Fruit fly (Drosophila melanogaster) whole organism, prepupa: ENCODE data around the gene CG43915.

Experiments used
- Blimp-1 ChIP-seq: fragments of 200-800 bp; sonication (Bioruptor generic); optimal IDR thresholded peaks from 3 replicates; lab custom pipeline; 2017; ENCODE audit warnings: missing biosample characterization, missing genetic modification characterization, mild to moderate bottlenecking, moderate library complexity, missing genetic modification reagents
- CG11294 ChIP-seq: fragments of 200-800 bp; sonication (Bioruptor generic); IDR thresholded peaks from 2 replicates; pipeline ENCODE4 v1.3.6; 2022; ENCODE audit warnings: missing biosample characterization, missing genetic modification characterization
- CG15336 ChIP-seq: fragments of 200-800 bp; sonication (Bioruptor generic); IDR thresholded peaks from 2 replicates; pipeline ENCODE4 v1.3.6; 2022; ENCODE audit warnings: missing biosample characterization, missing genetic modification characterization
- CG31627 ChIP-seq: fragments of 200-800 bp; sonication (Bioruptor generic); optimal IDR thresholded peaks from 3 replicates; lab custom pipeline; 2016; ENCODE audit warnings: missing biosample characterization, missing genetic modification characterization
- CG32006 ChIP-seq: fragments of 200-800 bp; sonication (Bioruptor generic); optimal IDR thresholded peaks from 3 replicates; lab custom pipeline; 2017; ENCODE audit warnings: missing biosample characterization, mild to moderate bottlenecking, missing genetic modification characterization
- CG34406 ChIP-seq: fragments of 200-800 bp; sonication (Bioruptor generic); optimal IDR thresholded peaks from 3 replicates; lab custom pipeline; 2016; ENCODE audit warnings: missing biosample characterization, missing genetic modification characterization
- CG3919 ChIP-seq: fragments of 200-800 bp; sonication (Bioruptor generic); optimal IDR thresholded peaks from 3 replicates; lab custom pipeline; 2016; ENCODE audit warnings: missing biosample characterization, missing genetic modification characterization
- CG6163 ChIP-seq: fragments of 200-800 bp; sonication (Bioruptor generic); IDR thresholded peaks from 3 replicates; pipeline ENCODE4 v1.3.6; 2022; ENCODE audit warnings: missing biosample characterization, missing genetic modification characterization
- CG6792 ChIP-seq: fragments of 200-800 bp; sonication (Bioruptor generic); optimal IDR thresholded peaks from 3 replicates; lab custom pipeline; 2016; ENCODE audit warnings: missing biosample characterization, missing genetic modification characterization
- CG6808 ChIP-seq: fragments of 200-800 bp; sonication (Bioruptor generic); optimal IDR thresholded peaks from 3 replicates; lab custom pipeline; 2017; ENCODE audit warnings: missing biosample characterization, missing genetic modification characterization, mild to moderate bottlenecking, moderate library complexity, missing genetic modification reagents
- CG6854 ChIP-seq: fragments of 200-800 bp; sonication (Bioruptor generic); optimal IDR thresholded peaks from 2 replicates; lab custom pipeline; 2017; ENCODE audit warnings: missing biosample characterization, mild to moderate bottlenecking, missing genetic modification characterization
- CG8119 ChIP-seq: fragments of 200-800 bp; sonication (Bioruptor generic); IDR thresholded peaks from 3 replicates; pipeline ENCODE4 v1.3.6; 2022; ENCODE audit warnings: missing biosample characterization, missing genetic modification characterization
- CG8319 ChIP-seq: fragments of 200-800 bp; sonication (Bioruptor generic); optimal IDR thresholded peaks from 3 replicates; lab custom pipeline; 2016; ENCODE audit warnings: missing biosample characterization, missing genetic modification characterization
- CG9139 ChIP-seq: fragments of 200-800 bp; sonication (Bioruptor generic); optimal IDR thresholded peaks from 3 replicates; lab custom pipeline; 2017; ENCODE audit warnings: missing biosample characterization, mild to moderate bottlenecking, missing genetic modification characterization
- Eip75B ChIP-seq: fragments of 200-800 bp; sonication (Bioruptor generic); optimal IDR thresholded peaks from 3 replicates; lab custom pipeline; 2016; ENCODE audit warnings: missing biosample characterization, missing genetic modification characterization
- Eip78C ChIP-seq: fragments of 200-800 bp; sonication (Bioruptor generic); peaks from one replicate; lab custom pipeline; 2016; ENCODE audit warnings: missing biosample characterization, missing genetic modification characterization
- Eip93F ChIP-seq: fragments of 200-800 bp; sonication (Bioruptor generic); optimal IDR thresholded peaks from 2 replicates; lab custom pipeline; 2016; ENCODE audit warnings: missing biosample characterization, mild to moderate bottlenecking, missing genetic modification characterization
- Ets96B ChIP-seq: fragments of 200-800 bp; optimal IDR thresholded peaks from 2 replicates; lab custom pipeline; 2019; ENCODE audit warnings: missing biosample characterization, mild to moderate bottlenecking, missing genetic modification characterization, moderate library complexity
- Gug ChIP-seq: fragments of 200-800 bp; sonication (Bioruptor generic); IDR thresholded peaks from 2 replicates; pipeline ENCODE4 v1.3.6; 2022; ENCODE audit warnings: missing biosample characterization, missing genetic modification characterization
- Hr4 ChIP-seq: fragments of 200-800 bp; sonication (Bioruptor generic); optimal IDR thresholded peaks from 3 replicates; lab custom pipeline; 2016; ENCODE audit warnings: missing biosample characterization, missing genetic modification characterization
- Met ChIP-seq: fragments of 200-800 bp; sonication (Bioruptor generic); optimal IDR thresholded peaks from 3 replicates; lab custom pipeline; 2016; ENCODE audit warnings: missing biosample characterization, missing genetic modification characterization
- OdsH ChIP-seq: fragments of 200-800 bp; sonication (Bioruptor generic); optimal IDR thresholded peaks from 3 replicates; lab custom pipeline; 2016; ENCODE audit warnings: missing biosample characterization, missing genetic modification characterization
- Sox15 ChIP-seq: fragments of 200-800 bp; sonication (Bioruptor generic); optimal IDR thresholded peaks from 3 replicates; lab custom pipeline; 2016; ENCODE audit warnings: missing biosample characterization, missing genetic modification characterization
- cyc ChIP-seq: fragments of 200-800 bp; sonication (Bioruptor generic); optimal IDR thresholded peaks from 3 replicates; lab custom pipeline; 2016; ENCODE audit warnings: missing biosample characterization, missing genetic modification characterization
- dac ChIP-seq: fragments of 200-800 bp; sonication (Bioruptor generic); optimal IDR thresholded peaks from 2 replicates; lab custom pipeline; 2017; ENCODE audit warnings: missing biosample characterization, mild to moderate bottlenecking, missing genetic modification characterization
- eg ChIP-seq: fragments of 200-800 bp; sonication (Bioruptor generic); IDR thresholded peaks from 3 replicates; pipeline ENCODE4 v1.3.6; 2022; ENCODE audit warnings: missing biosample characterization, missing genetic modification characterization
- fd85E ChIP-seq: fragments of 200-800 bp; sonication (Bioruptor generic); optimal IDR thresholded peaks from 3 replicates; lab custom pipeline; 2016; ENCODE audit warnings: missing biosample characterization, missing genetic modification characterization
- fkh ChIP-seq: fragments of 200-800 bp; sonication (Bioruptor generic); optimal IDR thresholded peaks from 3 replicates; lab custom pipeline; 2017; ENCODE audit warnings: missing biosample characterization, mild to moderate bottlenecking, missing genetic modification characterization, moderate library complexity
- pdm3 ChIP-seq: fragments of 200-800 bp; sonication (Bioruptor generic); optimal IDR thresholded peaks from 3 replicates; lab custom pipeline; 2016; ENCODE audit warnings: missing biosample characterization, missing genetic modification characterization
- spab ChIP-seq: fragments of 200-800 bp; sonication (Bioruptor generic); optimal IDR thresholded peaks from 2 replicates; lab custom pipeline; 2017; ENCODE audit warnings: missing biosample characterization, mild to moderate bottlenecking, missing genetic modification characterization, missing genetic modification reagents
- ss ChIP-seq, 2 experiments: fragments of 200-800 bp; sonication (Bioruptor generic); optimal IDR thresholded peaks; 2 replicates in 1 of 2; 3 replicates in 1 of 2; lab custom pipeline; 2017 to 2018; ENCODE audit warnings: mild to moderate bottlenecking in 2 of 2, missing biosample characterization in 2 of 2, missing genetic modification characterization in 2 of 2, moderate library complexity in 1 of 2
- svp ChIP-seq: fragments of 200-800 bp; sonication (Bioruptor generic); peaks from one replicate; lab custom pipeline; 2016; ENCODE audit warnings: missing biosample characterization, missing genetic modification characterization

The CG43915 gene

DNA sequence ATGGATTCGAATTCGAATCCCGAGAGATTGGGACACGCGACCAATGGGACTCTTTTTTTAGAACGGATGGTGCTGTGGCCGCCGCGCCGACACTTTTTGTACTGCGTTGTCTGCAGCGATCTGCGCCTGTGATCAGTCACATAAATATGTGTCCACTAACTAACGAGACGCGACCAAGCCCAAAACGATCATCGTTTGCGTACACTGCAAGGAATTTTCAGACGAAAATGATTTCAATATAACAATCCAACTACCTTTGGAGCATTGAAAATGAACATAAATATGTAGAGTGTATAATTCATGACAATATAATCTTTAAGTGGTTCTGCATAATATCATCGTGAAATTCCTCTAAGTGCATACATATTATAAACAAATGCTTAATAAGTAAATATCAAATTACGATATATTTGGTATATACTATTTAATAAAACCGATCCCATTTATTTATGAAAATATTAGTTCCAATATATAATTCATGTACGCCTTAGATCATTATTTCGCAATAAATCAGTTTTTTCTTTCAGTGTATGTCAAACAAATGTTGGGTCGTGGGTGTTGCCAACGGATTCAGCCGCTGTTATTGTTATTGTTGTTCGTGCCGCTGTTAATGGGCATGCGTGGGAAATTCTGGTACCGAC is 37.0 kb upstream of the CG43915 start, which contains the start of gene Eip63F-1 (continued):
- TF ChIP-seq ss (GFP tag; optimal IDR thresholded peaks at IDR 0.05; lab: Kevin White, UChicago) = no peak
- no peak for TF ChIP-seq spab (GFP tag; lab: Kevin White, UChicago)
- TF ChIP-seq pdm3 (GFP tag; lab: Kevin White, UChicago) = peak; percentile 20
- no peak for TF ChIP-seq CG6808 (GFP tag; lab: Kevin White, UChicago)
- TF ChIP-seq CG31627 = peak; percentile 12
- peak; percentile 76 for TF ChIP-seq Eip78C (GFP tag; lab: Kevin White, UChicago)
- TF ChIP-seq CG6854 (GFP tag; lab: Kevin White, UChicago) = no peak
- TF ChIP-seq fkh = no peak
- TF ChIP-seq CG6792 = no peak
- no peak for TF ChIP-seq dac
- peak; percentile 69 for TF ChIP-seq CG32006 (GFP tag; lab: Kevin White, UChicago)
- no peak for TF ChIP-seq fd85E (GFP tag; lab: Kevin White, UChicago)
- peak; percentile 19 for TF ChIP-seq Met (GFP tag; lab: Kevin White, UChicago)
- peak; percentile 66 for TF ChIP-seq Hr4 (GFP tag; lab: Kevin White, UChicago)
- peak; percentile 4 for TF ChIP-seq cyc (GFP tag; lab: Kevin White, UChicago)

DNA sequence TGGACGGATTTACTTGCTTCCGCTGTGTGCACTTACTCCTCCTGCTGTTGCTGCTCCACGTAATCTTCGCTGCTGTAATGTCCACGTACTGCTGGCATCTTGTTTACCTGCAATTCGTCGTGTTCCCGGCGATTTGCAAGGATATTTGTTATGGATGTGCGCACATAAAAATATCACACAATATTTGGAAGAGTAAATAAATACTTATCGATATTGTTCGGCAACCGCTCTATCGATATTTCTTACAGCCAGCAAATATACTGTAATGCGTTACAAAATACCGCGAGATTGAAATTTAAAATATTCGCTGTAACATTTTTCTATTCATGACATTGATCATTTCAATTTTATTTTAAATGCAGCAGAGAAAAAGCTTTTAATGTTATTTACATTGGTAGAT is 34.9 kb upstream of the CG43915 start, which contains the start of gene CG10866:
Gene CG10866 (minus strand): TSS at position 187 of the 400 bp plus-strand sequence.
- TF ChIP-seq CG9139 (GFP tag; lab: Kevin White, UChicago) (no peak), Eip93F (GFP tag; lab: Kevin White, UChicago) (no peak), Met (GFP tag; lab: Kevin White, UChicago) (no peak), fkh (peak; percentile 82), CG34406 (no peak), Sox15 (GFP tag; lab: Kevin White, UChicago) (no peak), spab (GFP tag; lab: Kevin White, UChicago) (no peak), pdm3 (GFP tag; lab: Kevin White, UChicago) (no peak), Blimp-1 (GFP tag; lab: Kevin White, UChicago) (no peak), Eip78C (GFP tag; lab: Kevin White, UChicago) (peak; percentile 36), CG8319 (GFP tag; lab: Kevin White, UChicago) (no peak), svp (GFP tag; lab: Kevin White, UChicago) (peak; percentile 34), cyc (GFP tag; lab: Kevin White, UChicago) (no peak), OdsH (no peak), CG32006 (GFP tag; lab: Kevin White, UChicago) (no peak)
- TF ChIP-seq, all 60 proteins: peak for 3

DNA sequence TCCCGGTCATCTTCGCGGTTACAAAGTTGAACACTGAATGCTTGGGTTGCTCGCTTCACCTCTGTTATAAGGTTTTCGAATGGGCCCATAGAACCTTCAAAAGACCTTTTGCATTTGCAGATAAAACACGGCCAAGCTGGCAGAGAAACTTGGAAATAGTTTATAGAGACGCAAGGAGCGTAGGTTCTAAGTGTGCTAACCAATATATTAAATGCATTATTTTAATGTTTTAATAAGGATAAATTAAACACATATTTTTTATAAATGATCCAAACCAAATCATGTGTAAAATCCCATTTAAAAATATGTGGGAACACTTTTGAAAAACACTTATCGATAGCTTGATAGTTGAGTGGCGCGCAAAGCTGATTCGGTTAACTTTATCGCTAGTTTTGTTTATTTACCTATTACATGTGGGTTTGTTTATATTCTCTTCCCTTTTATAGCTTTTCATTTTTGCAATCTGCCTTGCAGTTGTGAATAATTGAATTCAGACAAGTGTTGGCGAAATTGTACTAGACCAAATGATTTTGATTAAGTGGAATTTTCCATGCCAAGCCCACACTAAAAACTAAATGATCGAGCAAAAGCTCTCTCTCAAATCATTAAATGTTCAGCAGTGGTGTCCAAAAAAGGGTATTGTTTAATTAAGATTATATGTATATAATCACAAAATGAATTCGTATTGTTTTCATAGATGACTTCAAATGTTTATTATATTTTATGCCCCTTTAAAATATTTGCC is 32.5 kb upstream of the CG43915 start, which contains the start of gene CG12766:
Gene CG12766 (minus strand): TSS at position 51 of the 745 bp plus-strand sequence.
- TF ChIP-seq Gug (GFP tag; lab: Robert Waterston, UW) = peak; percentile 33; the same call in 1 of the 2 replicates
- TF ChIP-seq Eip78C (GFP tag; lab: Kevin White, UChicago) = peak; percentile 81
- no peak for TF ChIP-seq Eip93F (GFP tag; lab: Kevin White, UChicago)
- no peak for TF ChIP-seq Eip75B (GFP tag; lab: Kevin White, UChicago)
- TF ChIP-seq eg (GFP tag; lab: Robert Waterston, UW) = peak; percentile 70; the same call in 2 of the 3 replicates
- no peak for TF ChIP-seq CG34406
- peak; percentile 46 for TF ChIP-seq Hr4 (GFP tag; lab: Kevin White, UChicago)
- peak; percentile 36; the same call in 1 of the 2 replicates for TF ChIP-seq CG15336 (GFP tag; lab: Robert Waterston, UW)
- peak; percentile 10 for TF ChIP-seq svp (GFP tag; lab: Kevin White, UChicago)
- TF ChIP-seq Ets96B = peak; percentile 16
- no peak; the same call in 2 of the 3 replicates for TF ChIP-seq CG8119
- TF ChIP-seq CG6163 (GFP tag; lab: Robert Waterston, UW) = peak; percentile 52; the same call in 2 of the 3 replicates
- TF ChIP-seq CG3919 (GFP tag; lab: Kevin White, UChicago) = peak; percentile 9
- 0 out of 2 replicates have a peak, but pooled peaks have one; percentile 8 for TF ChIP-seq CG11294
